Worm (Caenorhabditis elegans) whole organism, late embryonic: ENCODE measurements around the gene pqn-35.

Source experiments
- K02D7.2 ChIP-seq: sonication (generic microtip); optimal IDR thresholded peaks from 2 replicates; lab custom pipeline; 2017; ENCODE audit warnings: mild to moderate bottlenecking, missing genetic modification characterization, missing compliant biosample characterization
- K09A11.1 ChIP-seq: sonication (generic microtip); optimal IDR thresholded peaks from 2 replicates; lab custom pipeline; 2017; ENCODE audit warnings: antibody characterized with exemption, mild to moderate bottlenecking, missing genetic modification characterization, missing compliant biosample characterization; ENCODE audit not compliant: insufficient read depth
- ceh-45 ChIP-seq: fragments of 200-800 bp; sonication (Bioruptor generic); IDR thresholded peaks from 2 replicates; pipeline ENCODE4 v1.3.6; 2022; ENCODE audit warnings: missing genetic modification reagents, missing genetic modification characterization, missing compliant biosample characterization
- elt-2 ChIP-seq: sonication (generic microtip); optimal IDR thresholded peaks from 2 replicates; lab custom pipeline; 2016; ENCODE audit warnings: missing genetic modification reagents, missing genetic modification characterization, missing compliant biosample characterization
- fkh-10 ChIP-seq: fragments of 150-350 bp; optimal IDR thresholded peaks from 2 replicates; lab custom pipeline; 2014; ENCODE audit warnings: missing biosample characterization, missing genetic modification reagents, missing genetic modification characterization
- lim-6 ChIP-seq: sonication (generic microtip); optimal IDR thresholded peaks from 2 replicates; lab custom pipeline; 2016; ENCODE audit warnings: missing genetic modification characterization, missing compliant biosample characterization
- nfya-1 ChIP-seq: sonication (generic microtip); optimal IDR thresholded peaks from 2 replicates; lab custom pipeline; 2017; ENCODE audit warnings: missing genetic modification characterization, mild to moderate bottlenecking, missing compliant biosample characterization, antibody characterized with exemption, moderate library complexity
- pha-4 ChIP-seq: fragments of 150-350 bp; optimal IDR thresholded peaks from 2 replicates; lab custom pipeline; 2018; ENCODE audit warnings: missing biosample characterization, missing genetic modification reagents, missing genetic modification characterization
- rnt-1 ChIP-seq: sonication (generic microtip); optimal IDR thresholded peaks from 2 replicates; lab custom pipeline; 2016; ENCODE audit warnings: missing genetic modification characterization, missing compliant biosample characterization
- sox-4 ChIP-seq: sonication (generic microtip); optimal IDR thresholded peaks from 2 replicates; lab custom pipeline; 2017; ENCODE audit warnings: mild to moderate bottlenecking, missing genetic modification characterization, inconsistent platforms, missing compliant biosample characterization
- unc-42 ChIP-seq: sonication (generic microtip); optimal IDR thresholded peaks from 2 replicates; lab custom pipeline; 2016; ENCODE audit warnings: missing genotype, missing genetic modification characterization, missing compliant biosample characterization
- unc-86 ChIP-seq: sonication (generic microtip); optimal IDR thresholded peaks from 2 replicates; lab custom pipeline; 2016; ENCODE audit warnings: missing genetic modification characterization, missing compliant biosample characterization

DNA sequence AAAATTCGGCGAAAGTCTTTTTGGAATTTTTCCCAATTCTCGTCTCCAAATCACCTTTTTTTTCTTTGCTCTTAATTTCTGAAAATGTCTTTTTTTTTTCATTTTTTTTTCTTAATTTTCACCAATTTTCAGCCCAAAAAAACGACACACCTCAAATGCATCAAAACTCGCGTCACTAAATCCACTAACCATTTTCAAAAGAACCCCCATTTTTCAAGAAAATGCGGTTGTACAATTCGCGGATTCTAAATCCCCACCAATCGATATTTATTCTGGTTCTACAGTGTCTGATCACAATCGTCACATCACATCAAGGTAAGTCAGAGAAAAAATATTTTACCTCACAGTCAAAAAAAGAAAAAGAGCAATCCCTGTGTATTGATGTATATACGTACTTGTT, 40.9 kb upstream of the pqn-35 start, which contains the start of gene vab-1:
- TF ChIP-seq K09A11.1 (tag; lab: Kevin White, UChicago): no peak
- TF ChIP-seq ceh-45 (GFP tag; lab: Robert Waterston, UW): no peak
- TF ChIP-seq unc-86: no peak
- no peak for TF ChIP-seq fkh-10 (GFP tag; lab: Kevin White, UChicago)
- TF ChIP-seq pha-4: no peak
- no peak for TF ChIP-seq sox-4 (tag; lab: Kevin White, UChicago)
- no peak for TF ChIP-seq lim-6 (tag; lab: Kevin White, UChicago)
- no peak for TF ChIP-seq nfya-1 (tag; lab: Kevin White, UChicago)
- no peak for TF ChIP-seq K02D7.2 (tag; lab: Kevin White, UChicago)
- TF ChIP-seq elt-2 (tag; lab: Kevin White, UChicago): no peak
- no peak for TF ChIP-seq unc-42
- TF ChIP-seq rnt-1 (tag; lab: Kevin White, UChicago): no peak
